Worm (Caenorhabditis elegans) whole organism, young adult: ENCODE data around the gene T14G8.4.

Experiments
- B0019.2 ChIP-seq: fragments of 200-800 bp; sonication (Bioruptor generic); conservative IDR thresholded peaks from 2 replicates; pipeline ENCODE4 v1.3.6; 2022; ENCODE audit warnings: missing genetic modification reagents, missing genetic modification characterization, missing compliant biosample characterization
- B0336.3 ChIP-seq: fragments of 200-800 bp; sonication (Bioruptor generic); IDR thresholded peaks from 2 replicates; pipeline ENCODE4 v1.3.6; 2022; ENCODE audit warnings: missing genetic modification characterization, missing compliant biosample characterization
- C17E4.6 ChIP-seq: fragments of 200-800 bp; sonication (Bioruptor generic); IDR thresholded peaks from 2 replicates; pipeline ENCODE4 v1.3.6; 2022; ENCODE audit warnings: missing genetic modification reagents, missing genetic modification characterization, missing compliant biosample characterization
- D2030.7 ChIP-seq: fragments of 200-800 bp; sonication (Bioruptor generic); IDR thresholded peaks from 2 replicates; pipeline ENCODE4 v1.3.6; 2022; ENCODE audit warnings: missing genetic modification reagents, missing genetic modification characterization, missing compliant biosample characterization
- F10E7.11 ChIP-seq: sonication (generic microtip); optimal IDR thresholded peaks from 2 replicates; lab custom pipeline; 2017; ENCODE audit warnings: mild to moderate bottlenecking, missing genetic modification characterization, moderate library complexity, missing compliant biosample characterization
- F39B2.1 ChIP-seq: fragments of 200-800 bp; sonication (Bioruptor generic); IDR thresholded peaks from 2 replicates; pipeline ENCODE4 v1.3.6; 2022; ENCODE audit warnings: missing genetic modification reagents, missing genetic modification characterization, missing compliant biosample characterization
- F55B11.4 ChIP-seq: sonication (generic microtip); optimal IDR thresholded peaks from 2 replicates; lab custom pipeline; 2016; ENCODE audit warnings: missing compliant biosample characterization, missing genetic modification characterization, borderline replicate concordance; ENCODE audit not compliant: insufficient read depth
- K11D2.4 ChIP-seq: fragments of 200-800 bp; sonication (Bioruptor generic); IDR thresholded peaks from 2 replicates; pipeline ENCODE4 v1.3.6; 2022; ENCODE audit warnings: missing genetic modification reagents, missing genetic modification characterization, missing compliant biosample characterization
- Y53G8AR.9 ChIP-seq: fragments of 200-800 bp; sonication (Bioruptor generic); conservative IDR thresholded peaks from 2 replicates; pipeline ENCODE4 v1.3.6; 2022; ENCODE audit warnings: missing genetic modification reagents, missing genetic modification characterization, missing compliant biosample characterization
- Y79H2A.3 ChIP-seq: fragments of 200-800 bp; sonication (Bioruptor generic); conservative IDR thresholded peaks from 2 replicates; pipeline ENCODE4 v1.3.6; 2022; ENCODE audit warnings: missing genetic modification reagents, missing genetic modification characterization, missing compliant biosample characterization
- Y95B8A.8 ChIP-seq: fragments of 200-800 bp; sonication (Bioruptor generic); IDR thresholded peaks from 2 replicates; pipeline ENCODE4 v1.3.6; 2022; ENCODE audit warnings: missing genetic modification reagents, missing genetic modification characterization, missing compliant biosample characterization
- ZK185.1 ChIP-seq: sonication (generic microtip); optimal IDR thresholded peaks from 2 replicates; lab custom pipeline; 2016; ENCODE audit warnings: mild to moderate bottlenecking, missing genetic modification characterization, missing compliant biosample characterization; ENCODE audit not compliant: poor library complexity, severe bottlenecking
- ama-1 ChIP-seq, 3 experiments: fragments of 150-350 bp in 1 of 3; sonication (generic microtip) in 2 of 3; optimal IDR thresholded peaks; 2 replicates each; lab custom pipeline; 2014 to 2018; ENCODE audit warnings: missing biosample characterization in 2 of 3, missing genetic modification characterization in 2 of 3, missing genetic modification reagents in 2 of 3
- aptf-2 ChIP-seq: fragments of 200-800 bp; sonication (Bioruptor generic); conservative IDR thresholded peaks from 2 replicates; pipeline ENCODE4 v1.3.6; 2022; ENCODE audit warnings: missing genetic modification reagents, missing genetic modification characterization, missing compliant biosample characterization
- aptf-3 ChIP-seq: fragments of 200-800 bp; sonication (Bioruptor generic); IDR thresholded peaks from 2 replicates; pipeline ENCODE4 v1.3.6; 2022; ENCODE audit warnings: missing genetic modification characterization, missing compliant biosample characterization
- atf-7 ChIP-seq: sonication (generic microtip); optimal IDR thresholded peaks from 2 replicates; lab custom pipeline; 2017; ENCODE audit warnings: mild to moderate bottlenecking, missing genetic modification characterization, missing compliant biosample characterization
- athp-1 ChIP-seq: sonication (generic microtip); optimal IDR thresholded peaks from 2 replicates; lab custom pipeline; 2017; ENCODE audit warnings: mild to moderate bottlenecking, missing genetic modification characterization, missing compliant biosample characterization
- attf-3 ChIP-seq: fragments of 200-800 bp; sonication (Bioruptor generic); conservative IDR thresholded peaks from 2 replicates; pipeline ENCODE4 v1.3.6; 2022; ENCODE audit warnings: missing genetic modification reagents, missing genetic modification characterization, missing compliant biosample characterization
- attf-6 ChIP-seq: fragments of 200-800 bp; sonication (Bioruptor generic); IDR thresholded peaks from 2 replicates; pipeline ENCODE4 v1.3.6; 2022; ENCODE audit warnings: missing genetic modification reagents, missing genetic modification characterization, missing compliant biosample characterization
- bed-2 ChIP-seq: fragments of 200-800 bp; sonication (Bioruptor generic); IDR thresholded peaks from 2 replicates; pipeline ENCODE4 v1.3.6; 2022; ENCODE audit warnings: missing genetic modification reagents, missing genetic modification characterization, missing compliant biosample characterization
- ccch-3 ChIP-seq: fragments of 200-800 bp; sonication (Bioruptor generic); optimal IDR thresholded peaks from 2 replicates; lab custom pipeline; 2018; ENCODE audit warnings: mild to moderate bottlenecking, missing genetic modification characterization, missing compliant biosample characterization
- ceh-58 ChIP-seq: fragments of 200-800 bp; sonication (Bioruptor generic); IDR thresholded peaks from 2 replicates; pipeline ENCODE4 v1.3.6; 2022; ENCODE audit warnings: missing genetic modification characterization, missing compliant biosample characterization
- die-1 ChIP-seq: sonication (generic microtip); optimal IDR thresholded peaks from 2 replicates; lab custom pipeline; 2016; ENCODE audit warnings: missing genotype, mild to moderate bottlenecking, missing genetic modification characterization, missing compliant biosample characterization
- dpl-1 ChIP-seq: fragments of 150-350 bp; optimal IDR thresholded peaks from 2 replicates; lab custom pipeline; 2014; ENCODE audit warnings: missing biosample characterization, missing genetic modification reagents, missing genetic modification characterization
- egl-18 ChIP-seq: fragments of 200-800 bp; sonication (Bioruptor generic); IDR thresholded peaks from 2 replicates; pipeline ENCODE4 v1.3.6; 2022; ENCODE audit warnings: missing genetic modification reagents, missing genetic modification characterization, missing compliant biosample characterization
- ekl-4 ChIP-seq: fragments of 200-800 bp; sonication (Bioruptor generic); IDR thresholded peaks from 2 replicates; pipeline ENCODE4 v1.3.6; 2022; ENCODE audit warnings: missing genetic modification reagents, missing genetic modification characterization, missing compliant biosample characterization
- ets-4 ChIP-seq: fragments of 200-800 bp; sonication (Bioruptor generic); optimal IDR thresholded peaks from 2 replicates; lab custom pipeline; 2018; ENCODE audit warnings: mild to moderate bottlenecking, missing genetic modification characterization, missing compliant biosample characterization
- fkh-3 ChIP-seq: sonication (generic microtip); optimal IDR thresholded peaks from 2 replicates; lab custom pipeline; 2016; ENCODE audit warnings: mild to moderate bottlenecking, missing genetic modification characterization, missing compliant biosample characterization
- gei-17 ChIP-seq: fragments of 200-800 bp; sonication (Bioruptor generic); optimal IDR thresholded peaks from 2 replicates; lab custom pipeline; 2018; ENCODE audit warnings: mild to moderate bottlenecking, missing genetic modification characterization, missing compliant biosample characterization
- him-1 ChIP-seq: sonication (generic microtip); optimal IDR thresholded peaks from 2 replicates; lab custom pipeline; 2016; ENCODE audit warnings: missing genotype, missing genetic modification reagents, missing genetic modification characterization, missing compliant biosample characterization
- hsf-1 ChIP-seq: fragments of 200-800 bp; sonication (Bioruptor generic); IDR thresholded peaks from 2 replicates; pipeline ENCODE4 v1.3.6; 2022; ENCODE audit warnings: missing genetic modification reagents, missing genetic modification characterization, missing compliant biosample characterization
- let-607 ChIP-seq, 2 experiments: fragments of 200-800 bp in 1 of 2; sonication (Bioruptor generic) in 1 of 2; sonication (generic microtip) in 1 of 2; optimal IDR thresholded peaks; 2 replicates each; lab custom pipeline; 2016 to 2018; ENCODE audit warnings: mild to moderate bottlenecking in 2 of 2, missing compliant biosample characterization in 2 of 2, missing genetic modification characterization in 2 of 2, moderate library complexity in 2 of 2, missing genotype in 1 of 2
- lin-26 ChIP-seq: fragments of 200-800 bp; sonication (Bioruptor generic); IDR thresholded peaks from 2 replicates; pipeline ENCODE4 v1.3.6; 2022; ENCODE audit warnings: missing genetic modification reagents, missing genetic modification characterization, missing compliant biosample characterization
- lin-54 ChIP-seq: fragments of 200-800 bp; sonication (Bioruptor generic); optimal IDR thresholded peaks from 2 replicates; lab custom pipeline; 2018; ENCODE audit warnings: mild to moderate bottlenecking, missing genetic modification characterization, missing compliant biosample characterization
- mel-28 ChIP-seq: sonication (generic microtip); optimal IDR thresholded peaks from 2 replicates; lab custom pipeline; 2016; ENCODE audit warnings: borderline replicate concordance, mild to moderate bottlenecking, missing genetic modification characterization, missing compliant biosample characterization
- mes-4 ChIP-seq: sonication (generic microtip); optimal IDR thresholded peaks from 2 replicates; lab custom pipeline; 2016; ENCODE audit warnings: missing genotype, missing genetic modification characterization, missing compliant biosample characterization
- mxl-1 ChIP-seq: sonication (generic microtip); optimal IDR thresholded peaks from 2 replicates; lab custom pipeline; 2016; ENCODE audit warnings: missing genetic modification characterization, missing compliant biosample characterization
- nfya-1 ChIP-seq: sonication (generic microtip); optimal IDR thresholded peaks from 2 replicates; lab custom pipeline; 2017; ENCODE audit warnings: antibody characterized with exemption, missing compliant biosample characterization, missing genetic modification characterization, borderline replicate concordance; ENCODE audit not compliant: insufficient read depth
- nfya-2 ChIP-seq: fragments of 200-800 bp; sonication (Bioruptor generic); IDR thresholded peaks from 2 replicates; pipeline ENCODE4 v1.3.6; 2022; ENCODE audit warnings: missing genetic modification reagents, missing genetic modification characterization, missing compliant biosample characterization
- nfyb-1 ChIP-seq: fragments of 200-800 bp; sonication (Bioruptor generic); IDR thresholded peaks from 2 replicates; pipeline ENCODE4 v1.3.6; 2022; ENCODE audit warnings: missing genetic modification reagents, missing genetic modification characterization, missing compliant biosample characterization
- repo-1 ChIP-seq: sonication (generic microtip); optimal IDR thresholded peaks from 2 replicates; lab custom pipeline; 2017; ENCODE audit warnings: mild to moderate bottlenecking, missing genetic modification characterization, missing compliant biosample characterization
- sea-2 ChIP-seq: fragments of 200-800 bp; sonication (Bioruptor generic); IDR thresholded peaks from 2 replicates; pipeline ENCODE4 v1.3.6; 2022; ENCODE audit warnings: missing genetic modification characterization, missing compliant biosample characterization
- snpc-1.1 ChIP-seq: sonication (generic microtip); optimal IDR thresholded peaks from 2 replicates; lab custom pipeline; 2017; ENCODE audit warnings: missing genetic modification characterization, mild to moderate bottlenecking, missing compliant biosample characterization, antibody characterized with exemption, moderate library complexity, missing genotype, missing genetic modification reagents; ENCODE audit not compliant: insufficient read depth
- snpc-3.4 ChIP-seq: sonication (generic microtip); optimal IDR thresholded peaks from 2 replicates; lab custom pipeline; 2017; ENCODE audit warnings: missing genetic modification characterization, mild to moderate bottlenecking, missing compliant biosample characterization, antibody characterized with exemption, moderate library complexity, missing genotype, missing genetic modification reagents
- sptf-2 ChIP-seq: fragments of 200-800 bp; sonication (Bioruptor generic); optimal IDR thresholded peaks from 2 replicates; lab custom pipeline; 2018; ENCODE audit warnings: mild to moderate bottlenecking, missing genetic modification characterization, missing compliant biosample characterization
- unc-62 ChIP-seq: fragments of 150-350 bp; optimal IDR thresholded peaks from 2 replicates; lab custom pipeline; 2014; ENCODE audit warnings: missing biosample characterization, missing genetic modification reagents, missing genetic modification characterization
- ztf-3 ChIP-seq: fragments of 200-800 bp; sonication (Bioruptor generic); optimal IDR thresholded peaks from 2 replicates; lab custom pipeline; 2018; ENCODE audit warnings: mild to moderate bottlenecking, missing genetic modification characterization, missing compliant biosample characterization

T14G8.4 gene

ce11 chrX:12889837-12890449, 26.2 kb upstream of the T14G8.4 start (continued):
- TF ChIP-seq sea-2 (GFP tag; lab: Robert Waterston, UW) (no peak), egl-18 (GFP tag; lab: Robert Waterston, UW) (peak; percentile 69; the same call in 1 of the 2 replicates), aptf-2 (GFP tag; lab: Robert Waterston, UW) (0 out of 2 replicates have a peak, but pooled peaks have one; percentile 28), nfya-2 (GFP tag; lab: Robert Waterston, UW) (no peak), nfyb-1 (GFP tag; lab: Robert Waterston, UW) (peak; percentile 74), let-607 (tag; optimal IDR thresholded peaks at IDR 0.05; lab: Kevin White, UChicago) (peak; percentile 29 to 75), fkh-3 (tag; lab: Kevin White, UChicago) (no peak), ccch-3 (GFP tag; lab: Kevin White, UChicago) (no peak), snpc-1.1 (tag; lab: Kevin White, UChicago) (no peak), snpc-3.4 (tag; lab: Kevin White, UChicago) (peak; percentile 62), F55B11.4 (tag; lab: Kevin White, UChicago) (no peak), Y95B8A.8 (GFP tag; lab: Robert Waterston, UW) (no peak), ekl-4 (GFP tag; lab: Robert Waterston, UW) (peak; percentile 13; the same call in 1 of the 2 replicates), atf-7 (tag; lab: Kevin White, UChicago) (peak; percentile 9), hsf-1 (GFP tag; lab: Robert Waterston, UW) (no peak), dpl-1 (GFP tag; lab: Kevin White, UChicago) (no peak), C17E4.6 (GFP tag; lab: Robert Waterston, UW) (0 out of 2 replicates have a peak, but pooled peaks have one; percentile 21), lin-54 (GFP tag; lab: Kevin White, UChicago) (no peak), Y53G8AR.9 (peak; percentile 21; the same call in 1 of the 2 replicates), athp-1 (tag; lab: Kevin White, UChicago) (peak; percentile 33), mel-28 (tag; lab: Kevin White, UChicago) (peak; percentile 36), Y79H2A.3 (GFP tag; lab: Robert Waterston, UW) (no peak), sptf-2 (GFP tag; lab: Kevin White, UChicago) (no peak), ZK185.1 (tag; lab: Kevin White, UChicago) (peak; percentile 85), attf-6 (GFP tag; lab: Robert Waterston, UW) (0 out of 2 replicates have a peak, but pooled peaks have one; percentile 39), D2030.7 (GFP tag; lab: Robert Waterston, UW) (no peak; the same call in none of the 2 replicates), B0336.3 (GFP tag; lab: Robert Waterston, UW) (no peak), him-1 (tag; lab: Kevin White, UChicago) (peak; percentile 93), ama-1 (optimal IDR thresholded peaks at IDR 0.05; lab: Kevin White, UChicago) (no peak), ama-1 (GFP tag; optimal IDR thresholded peaks at IDR 0.05; lab: Kevin White, UChicago) (peak; percentile 41 to 65), die-1 (tag; lab: Kevin White, UChicago) (peak; percentile 73), F10E7.11 (tag; lab: Kevin White, UChicago) (no peak), nfya-1 (tag; lab: Kevin White, UChicago) (no peak), aptf-3 (GFP tag; lab: Robert Waterston, UW) (0 out of 2 replicates have a peak, but pooled peaks have one; percentile 62), K11D2.4 (GFP tag; lab: Robert Waterston, UW) (peak; percentile 49), unc-62 (GFP tag; lab: Kevin White, UChicago) (no peak), gei-17 (GFP tag; lab: Kevin White, UChicago) (peak; percentile 61), bed-2 (GFP tag; lab: Robert Waterston, UW) (no peak), repo-1 (peak; percentile 53), ztf-3 (GFP tag; lab: Kevin White, UChicago) (peak; percentile 54), lin-26 (GFP tag; lab: Robert Waterston, UW) (peak; percentile 81), ets-4 (GFP tag; lab: Kevin White, UChicago) (no peak), mes-4 (tag; lab: Kevin White, UChicago) (no peak), B0019.2 (GFP tag; lab: Robert Waterston, UW) (no peak), mxl-1 (peak; percentile 80), F39B2.1 (GFP tag; lab: Robert Waterston, UW) (peak; percentile 56; the same call in 1 of the 2 replicates), ceh-58 (no peak), attf-3 (GFP tag; lab: Robert Waterston, UW) (no peak)
